Fruit fly (Drosophila melanogaster): Measurements from ENCODE around the gene CG13473.

Gene CG13473

DNA sequence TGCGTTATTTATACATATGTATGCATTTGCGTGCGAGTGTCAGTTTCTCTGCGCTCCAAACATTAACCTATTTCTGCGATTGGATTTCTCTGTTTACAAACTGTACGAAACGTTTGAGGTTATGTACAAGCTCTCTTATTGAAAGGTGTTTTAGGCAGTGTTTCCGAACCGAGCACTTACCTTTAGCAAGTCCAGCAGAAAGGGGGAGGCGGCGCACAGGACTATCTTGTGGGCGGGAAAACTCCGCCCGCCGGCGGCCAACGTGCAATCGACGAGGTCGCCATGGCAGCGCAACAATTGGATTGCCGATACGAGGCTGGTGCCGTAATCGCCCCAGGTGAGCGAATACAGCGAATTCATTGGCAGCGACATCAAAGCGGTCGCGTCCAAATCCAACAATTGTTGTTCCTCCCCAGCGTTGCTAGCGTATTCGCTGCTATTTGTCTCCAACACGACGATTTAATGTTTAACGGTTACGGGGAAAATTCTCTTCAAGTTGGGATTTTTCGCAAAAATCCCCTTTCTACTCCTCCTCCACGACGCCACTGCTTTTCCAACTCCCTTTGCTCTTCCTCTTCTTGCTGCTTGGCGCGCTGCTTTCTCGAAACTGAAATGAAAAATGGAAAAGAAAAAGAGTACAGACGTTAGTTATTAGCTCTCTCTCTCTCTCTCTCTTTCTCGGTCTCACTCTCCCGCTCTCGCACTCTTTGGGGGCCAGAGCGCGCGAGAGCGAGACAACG is 28.3 kb downstream of the CG13473 start (continued):
- TF ChIP-seq Ptx1 (GFP tag; IDR thresholded peaks at IDR 0.05) (peak; percentile 89), Mes4 (GFP tag; optimal IDR thresholded peaks at IDR 0.05) (peak; percentile 83), cg (GFP tag; optimal IDR thresholded peaks at IDR 0.05) (peak; percentile 6), CG7839 (tag; optimal IDR thresholded peaks at IDR 0.05) (peak; percentile 90), pita (GFP tag; optimal IDR thresholded peaks at IDR 0.05) (no peak), Hr78 (GFP tag; optimal IDR thresholded peaks at IDR 0.05) (no peak), CG9817 (tag; optimal IDR thresholded peaks at IDR 0.05) (peak; percentile 84)

DNA sequence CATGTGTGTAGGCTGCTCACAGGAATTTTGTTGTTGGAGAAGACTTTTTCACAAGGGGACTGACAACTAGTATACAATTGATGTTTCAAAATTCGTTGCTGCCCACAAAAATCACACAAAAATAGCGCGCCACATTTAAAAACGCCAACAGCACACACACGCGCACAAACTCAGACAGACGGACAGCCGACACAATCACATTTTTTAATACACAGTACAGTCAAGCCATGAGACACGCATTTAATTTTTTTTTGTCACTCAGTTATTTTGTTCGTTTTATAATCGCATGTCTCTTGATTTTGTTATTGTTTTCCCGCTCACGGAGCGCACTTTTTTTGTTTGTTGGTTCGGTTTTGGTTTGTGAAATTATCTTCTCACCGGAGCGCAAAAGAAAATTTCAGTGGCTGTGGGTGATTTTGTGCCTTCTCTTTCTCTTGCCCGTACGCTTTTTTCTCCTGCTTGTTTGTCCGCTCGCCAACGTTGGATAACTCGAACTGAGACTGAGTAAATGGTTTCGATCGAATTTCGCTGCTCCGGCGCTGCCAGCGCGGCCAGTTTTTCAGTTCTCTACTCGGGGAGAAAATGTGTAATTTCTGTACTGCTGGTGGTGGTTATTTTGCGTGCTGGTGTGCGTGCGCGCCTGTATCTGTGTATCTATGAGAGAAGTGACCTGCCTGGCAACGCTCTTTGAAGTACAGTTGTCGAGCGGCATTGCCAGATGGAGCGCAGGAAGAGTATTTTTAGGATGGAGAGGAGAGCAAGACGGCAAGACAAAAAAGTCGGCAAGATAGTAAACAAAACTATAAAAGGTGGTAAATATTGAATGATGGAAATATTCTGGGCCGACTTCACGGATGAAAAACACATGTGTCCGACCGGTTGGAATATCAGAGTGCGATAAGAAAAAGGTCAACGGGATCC is 29.2 kb downstream of the CG13473 start, which contains the start of gene CG42507:
Gene CG42507, minus strand, starts transcription at position 499 of the 921 bp plus-strand sequence.
- TF ChIP-seq CG12659 (GFP tag; optimal IDR thresholded peaks at IDR 0.05) (peak; percentile 32), CoRest (tag; optimal IDR thresholded peaks at IDR 0.05) (peak; percentile 2), Eip74EF (GFP tag; optimal IDR thresholded peaks at IDR 0.05) (peak in 1 of 2 experiments; percentile 35), Mes4 (GFP tag; optimal IDR thresholded peaks at IDR 0.05) (peak; percentile 46), ase (GFP tag; IDR thresholded peaks at IDR 0.05) (no peak), CG15601 (tag; optimal IDR thresholded peaks at IDR 0.05) (peak; percentile 50), E2f2 (GFP tag; IDR thresholded peaks at IDR 0.05) (no peak), Hr51 (GFP tag; optimal IDR thresholded peaks at IDR 0.05) (no peak), CG3847 (GFP tag; IDR thresholded peaks at IDR 0.05) (0 out of 2 replicates have a peak, but pooled peaks have one; percentile 17), MTF-1 (GFP tag; optimal IDR thresholded peaks at IDR 0.05; ENCODE audit: borderline replicate concordance) (peak; percentile 72), schlank (tag; optimal IDR thresholded peaks at IDR 0.05) (peak; percentile 61), nom (GFP tag; optimal IDR thresholded peaks at IDR 0.05) (peak; percentile 65), Hey (tag; optimal IDR thresholded peaks at IDR 0.05) (peak; percentile 54), Vsx1 (GFP tag; optimal IDR thresholded peaks at IDR 0.05) (no peak), mld (GFP tag; IDR thresholded peaks at IDR 0.05; ENCODE audit: partially characterized antibody) (no peak), CG9215 (GFP tag; IDR thresholded peaks at IDR 0.05) (peak; percentile 98), CG1792 (GFP tag; optimal IDR thresholded peaks at IDR 0.05) (no peak), onecut (GFP tag; IDR thresholded peaks at IDR 0.05) (peak; percentile 72), CG16779 (GFP tag; IDR thresholded peaks at IDR 0.05) (no peak), sens (GFP tag) (peak; percentile 76), en (GFP tag; optimal IDR thresholded peaks at IDR 0.05) (no peak), dimm (GFP tag; IDR thresholded peaks at IDR 0.05) (no peak), Trl (optimal IDR thresholded peaks at IDR 0.05) (peak; percentile 95 to 98), Trl (GFP tag; optimal IDR thresholded peaks at IDR 0.05) (peak; percentile 59), BtbVII (GFP tag; optimal IDR thresholded peaks at IDR 0.05) (peak; percentile 63), gsb (GFP tag; IDR thresholded peaks at IDR 0.05) (no peak), sd (tag; optimal IDR thresholded peaks at IDR 0.05) (peak; percentile 68), CG10959 (GFP tag; IDR thresholded peaks at IDR 0.05) (no peak), CG8388 (GFP tag; optimal IDR thresholded peaks at IDR 0.05) (no peak), CG17568 (GFP tag; optimal IDR thresholded peaks at IDR 0.05) (peak; percentile 62), CG3281 (GFP tag; optimal IDR thresholded peaks at IDR 0.05) (peak; percentile 71), CG33557 (GFP tag; optimal IDR thresholded peaks at IDR 0.05) (peak; percentile 63), CG13624 (GFP tag; optimal IDR thresholded peaks at IDR 0.05) (no peak), sisA (GFP tag; IDR thresholded peaks at IDR 0.05) (no peak), pb (GFP tag; optimal IDR thresholded peaks at IDR 0.05) (no peak), CG10147 (GFP tag; optimal IDR thresholded peaks at IDR 0.05) (peak; percentile 24), wdn (GFP tag; IDR thresholded peaks at IDR 0.05) (peak; percentile 85; the same call in 1 of the 2 replicates), tgo (GFP tag; IDR thresholded peaks at IDR 0.05) (no peak), CG10462 (GFP tag; optimal IDR thresholded peaks at IDR 0.05) (no peak)
